Worm (Caenorhabditis elegans) whole organism, L1 larva: ENCODE data around the gene rab-39.

Experiments used
- C16A3.4 ChIP-seq: fragments of 150-350 bp; optimal IDR thresholded peaks from 2 replicates; lab custom pipeline; 2014; ENCODE audit warnings: missing biosample characterization, missing genetic modification characterization
- F16B12.6 ChIP-seq: fragments of 150-350 bp; optimal IDR thresholded peaks from 2 replicates; lab custom pipeline; 2014; ENCODE audit warnings: missing biosample characterization, missing genetic modification characterization
- Y116A8C.19 ChIP-seq: sonication (generic microtip); optimal IDR thresholded peaks from 2 replicates; lab custom pipeline; 2016; ENCODE audit warnings: missing compliant biosample characterization, missing genetic modification characterization, borderline replicate concordance
- alr-1 ChIP-seq: fragments of 200-800 bp; sonication (Bioruptor generic); optimal IDR thresholded peaks from 2 replicates; lab custom pipeline; 2018; ENCODE audit warnings: borderline replicate concordance, mild to moderate bottlenecking, missing genetic modification characterization, missing compliant biosample characterization
- aly-2 ChIP-seq: fragments of 150-350 bp; optimal IDR thresholded peaks from 2 replicates; lab custom pipeline; 2014; ENCODE audit warnings: missing biosample characterization, missing genetic modification characterization
- ama-1 ChIP-seq: fragments of 150-350 bp; optimal IDR thresholded peaks from 2 replicates; lab custom pipeline; 2014
- ceh-8 ChIP-seq: fragments of 200-800 bp; sonication (Bioruptor generic); optimal IDR thresholded peaks from 2 replicates; lab custom pipeline; 2018; ENCODE audit warnings: mild to moderate bottlenecking, missing genetic modification characterization, moderate library complexity, missing compliant biosample characterization
- ceh-82 ChIP-seq, 3 experiments: fragments of 150-350 bp in 1 of 3; sonication (generic microtip) in 2 of 3; optimal IDR thresholded peaks; 2 replicates each; lab custom pipeline; 2014 to 2017; ENCODE audit warnings: missing biosample characterization in 3 of 3, missing genetic modification characterization in 3 of 3
- ceh-88 ChIP-seq: fragments of 200-800 bp; sonication (Bioruptor generic); IDR thresholded peaks from 2 replicates; pipeline ENCODE4 v1.3.6; 2022; ENCODE audit warnings: missing genetic modification characterization, missing compliant biosample characterization
- ceh-90 ChIP-seq: sonication (generic microtip); optimal IDR thresholded peaks from 2 replicates; lab custom pipeline; 2016; ENCODE audit warnings: missing genetic modification characterization, missing compliant biosample characterization
- ces-1 ChIP-seq: fragments of 150-350 bp; optimal IDR thresholded peaks from 2 replicates; lab custom pipeline; 2014; ENCODE audit warnings: missing biosample characterization, missing genetic modification reagents, missing genetic modification characterization
- dsc-1 ChIP-seq: sonication (generic microtip); optimal IDR thresholded peaks from 2 replicates; lab custom pipeline; 2016; ENCODE audit warnings: mild to moderate bottlenecking, missing genetic modification characterization, missing compliant biosample characterization
- efl-1 ChIP-seq, 4 experiments: fragments of 150-350 bp; optimal IDR thresholded peaks in 3 of 4; peaks in 1 of 4; 1 replicate in 1 of 4; 2 replicates in 3 of 4; lab custom pipeline; 2014; ENCODE audit warnings: missing biosample characterization in 2 of 4, missing genetic modification characterization in 2 of 4, missing genetic modification reagents in 2 of 4
- efl-3 ChIP-seq: fragments of 200-800 bp; sonication (Bioruptor generic); optimal IDR thresholded peaks from 2 replicates; lab custom pipeline; 2018; ENCODE audit warnings: mild to moderate bottlenecking, missing genetic modification characterization, missing compliant biosample characterization
- egl-27 ChIP-seq, 2 experiments: fragments of 150-350 bp in 1 of 2; sonication (generic microtip); optimal IDR thresholded peaks; 3 replicates each; lab custom pipeline; 2017 to 2018; ENCODE audit warnings: missing biosample characterization in 2 of 2, missing genetic modification characterization in 2 of 2, missing genetic modification reagents in 2 of 2
- fkh-10 ChIP-seq: sonication (generic microtip); optimal IDR thresholded peaks from 2 replicates; lab custom pipeline; 2017; ENCODE audit warnings: missing biosample characterization, missing genetic modification reagents, missing genetic modification characterization
- fkh-8 ChIP-seq: sonication (generic microtip); optimal IDR thresholded peaks from 2 replicates; lab custom pipeline; 2016; ENCODE audit warnings: mild to moderate bottlenecking, missing genetic modification characterization, missing compliant biosample characterization
- fos-1 ChIP-seq: fragments of 150-350 bp; optimal IDR thresholded peaks from 2 replicates; lab custom pipeline; 2014; ENCODE audit warnings: missing biosample characterization, missing genetic modification characterization
- grh-1 ChIP-seq: fragments of 200-800 bp; sonication (Bioruptor generic); IDR thresholded peaks from 2 replicates; pipeline ENCODE4 v1.3.6; 2022; ENCODE audit warnings: missing genetic modification reagents, missing genetic modification characterization, missing compliant biosample characterization
- irx-1 ChIP-seq: sonication (generic microtip); optimal IDR thresholded peaks from 2 replicates; lab custom pipeline; 2016; ENCODE audit warnings: missing genetic modification characterization, missing compliant biosample characterization
- jun-1 ChIP-seq: fragments of 150-350 bp; optimal IDR thresholded peaks from 2 replicates; lab custom pipeline; 2014; ENCODE audit warnings: missing biosample characterization, missing genetic modification reagents, missing genetic modification characterization
- lin-13 ChIP-seq: fragments of 150-350 bp; optimal IDR thresholded peaks from 2 replicates; lab custom pipeline; 2014; ENCODE audit warnings: missing biosample characterization, missing genetic modification reagents, missing genetic modification characterization
- lin-14 ChIP-seq: fragments of 200-800 bp; sonication (Bioruptor generic); optimal IDR thresholded peaks from 2 replicates; lab custom pipeline; 2018; ENCODE audit warnings: mild to moderate bottlenecking, missing genetic modification characterization, moderate library complexity, missing compliant biosample characterization
- lin-15B ChIP-seq: fragments of 150-350 bp; sonication (generic microtip); optimal IDR thresholded peaks from 3 replicates; lab custom pipeline; 2014; ENCODE audit warnings: missing biosample characterization, missing genetic modification characterization
- lin-39 ChIP-seq: fragments of 150-350 bp; optimal IDR thresholded peaks from 2 replicates; lab custom pipeline; 2014; ENCODE audit warnings: missing biosample characterization, missing genetic modification reagents, missing genetic modification characterization
- lsy-2 ChIP-seq, 2 experiments: fragments of 150-350 bp; optimal IDR thresholded peaks; 2 replicates each; lab custom pipeline; 2014; ENCODE audit warnings: missing biosample characterization in 2 of 2, missing genetic modification characterization in 2 of 2
- mab-9 ChIP-seq: fragments of 200-800 bp; sonication (Bioruptor generic); IDR thresholded peaks from 2 replicates; pipeline ENCODE4 v1.3.6; 2022; ENCODE audit warnings: missing genetic modification reagents, missing genetic modification characterization, missing compliant biosample characterization
- mef-2 ChIP-seq: fragments of 150-350 bp; optimal IDR thresholded peaks from 2 replicates; lab custom pipeline; 2014; ENCODE audit warnings: missing biosample characterization, missing genetic modification characterization
- mep-1 ChIP-seq: fragments of 150-350 bp; optimal IDR thresholded peaks from 2 replicates; lab custom pipeline; 2014; ENCODE audit warnings: missing biosample characterization, missing genetic modification characterization
- nhr-19 ChIP-seq: fragments of 200-800 bp; sonication (Bioruptor generic); conservative IDR thresholded peaks from 2 replicates; pipeline ENCODE4 v1.3.6; 2022; ENCODE audit warnings: missing genetic modification characterization, missing compliant biosample characterization
- nhr-20 ChIP-seq: sonication (generic microtip); optimal IDR thresholded peaks from 2 replicates; lab custom pipeline; 2016; ENCODE audit warnings: mild to moderate bottlenecking, missing genetic modification characterization, missing compliant biosample characterization
- nhr-237 ChIP-seq: fragments of 150-350 bp; optimal IDR thresholded peaks from 2 replicates; lab custom pipeline; 2014; ENCODE audit warnings: missing biosample characterization, missing genetic modification characterization
- nhr-28 ChIP-seq: fragments of 150-350 bp; optimal IDR thresholded peaks from 2 replicates; lab custom pipeline; 2014; ENCODE audit warnings: missing biosample characterization, missing genetic modification characterization
- nhr-76 ChIP-seq: sonication (generic microtip); optimal IDR thresholded peaks from 2 replicates; lab custom pipeline; 2017; ENCODE audit warnings: missing biosample characterization, missing genetic modification characterization
- nhr-84 ChIP-seq: sonication (generic microtip); optimal IDR thresholded peaks from 2 replicates; lab custom pipeline; 2017; ENCODE audit warnings: missing biosample characterization, missing genetic modification characterization
- nhr-90 ChIP-seq: sonication (generic microtip); optimal IDR thresholded peaks from 2 replicates; lab custom pipeline; 2016; ENCODE audit warnings: mild to moderate bottlenecking, missing genetic modification characterization, missing compliant biosample characterization; ENCODE audit not compliant: poor library complexity
- pag-3 ChIP-seq: sonication (generic microtip); optimal IDR thresholded peaks from 2 replicates; lab custom pipeline; 2017; ENCODE audit warnings: missing genetic modification characterization, mild to moderate bottlenecking, missing compliant biosample characterization, antibody characterized with exemption, borderline replicate concordance; ENCODE audit not compliant: insufficient read depth
- pqm-1 ChIP-seq: sonication (generic microtip); optimal IDR thresholded peaks from 3 replicates; lab custom pipeline; 2017; ENCODE audit warnings: missing biosample characterization, missing genetic modification characterization
- snpc-4 ChIP-seq: fragments of 150-350 bp; optimal IDR thresholded peaks from 2 replicates; lab custom pipeline; 2014; ENCODE audit warnings: missing biosample characterization, missing genetic modification characterization
- snu-23 ChIP-seq: sonication (generic microtip); optimal IDR thresholded peaks from 2 replicates; lab custom pipeline; 2016; ENCODE audit warnings: missing genetic modification characterization, missing compliant biosample characterization
- sox-4 ChIP-seq: sonication (generic microtip); optimal IDR thresholded peaks from 2 replicates; lab custom pipeline; 2016; ENCODE audit warnings: missing genetic modification characterization, missing compliant biosample characterization
- swsn-7 ChIP-seq: sonication (generic microtip); optimal IDR thresholded peaks from 2 replicates; lab custom pipeline; 2016; ENCODE audit warnings: missing genetic modification characterization, missing compliant biosample characterization
- tbx-2 ChIP-seq: sonication (generic microtip); optimal IDR thresholded peaks from 2 replicates; lab custom pipeline; 2016; ENCODE audit warnings: missing genetic modification characterization, missing compliant biosample characterization
- tlp-1 ChIP-seq: fragments of 150-350 bp; optimal IDR thresholded peaks from 2 replicates; lab custom pipeline; 2014; ENCODE audit warnings: missing biosample characterization, missing genetic modification characterization
- unc-30 ChIP-seq: sonication (generic microtip); optimal IDR thresholded peaks from 2 replicates; lab custom pipeline; 2017; ENCODE audit warnings: missing biosample characterization, missing genetic modification characterization
- unc-86 ChIP-seq: sonication (generic microtip); optimal IDR thresholded peaks from 2 replicates; lab custom pipeline; 2016; ENCODE audit warnings: missing genetic modification characterization, missing compliant biosample characterization
- unc-98 ChIP-seq: fragments of 200-800 bp; sonication (Bioruptor generic); IDR thresholded peaks from 2 replicates; pipeline ENCODE4 v1.3.6; 2022; ENCODE audit warnings: missing genetic modification characterization, missing compliant biosample characterization
- vab-15 ChIP-seq: sonication (generic microtip); optimal IDR thresholded peaks from 2 replicates; lab custom pipeline; 2017; ENCODE audit warnings: missing genotype, mild to moderate bottlenecking, missing genetic modification characterization, missing compliant biosample characterization
- xbp-1 ChIP-seq: sonication (generic microtip); optimal IDR thresholded peaks from 2 replicates; lab custom pipeline; 2016; ENCODE audit warnings: missing genetic modification characterization, missing compliant biosample characterization
- ztf-11 ChIP-seq, 2 experiments: sonication (generic microtip); optimal IDR thresholded peaks; 2 replicates each; lab custom pipeline; 2016 to 2017; ENCODE audit warnings: missing genetic modification characterization in 2 of 2, missing biosample characterization in 1 of 2, missing compliant biosample characterization in 1 of 2
- ztf-4 ChIP-seq: fragments of 150-350 bp; optimal IDR thresholded peaks from 2 replicates; lab custom pipeline; 2014; ENCODE audit warnings: missing biosample characterization, missing genetic modification characterization

The rab-39 gene

DNA sequence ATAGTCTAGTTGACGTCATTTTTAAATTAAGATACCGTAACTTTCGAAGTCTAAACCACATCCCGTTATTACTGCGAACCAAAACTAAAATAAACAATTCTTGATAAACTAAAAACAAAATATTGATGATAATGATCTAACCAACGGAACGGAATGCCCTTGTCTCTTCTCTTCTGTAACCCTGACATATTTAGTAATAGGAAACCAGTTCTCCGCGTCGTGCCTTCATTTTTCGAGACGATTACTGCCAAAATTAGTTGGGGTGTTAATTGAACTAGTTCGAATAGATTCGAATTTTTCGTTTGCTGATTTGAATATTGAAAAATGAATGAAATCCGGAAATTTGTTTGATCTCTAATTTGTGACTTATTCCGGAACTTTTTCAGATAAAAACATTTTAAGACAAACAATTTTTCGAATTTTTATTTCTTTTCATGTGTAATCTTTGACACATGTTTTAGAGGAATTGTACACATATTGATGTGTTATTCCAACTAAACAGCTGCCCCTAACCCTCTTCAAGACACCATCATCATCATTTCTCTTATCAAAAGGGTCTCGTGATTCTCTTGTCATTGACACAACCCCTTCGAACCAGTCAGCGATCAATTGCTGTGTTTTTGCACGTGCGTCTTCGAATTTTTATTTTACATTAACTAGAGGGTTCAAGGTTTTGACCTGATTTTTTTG lies 38.9 kb downstream of the rab-39 start (continued):
- TF ChIP-seq nhr-20 (tag; lab: Kevin White, UChicago) (peak; percentile 93), swsn-7 (tag; lab: Kevin White, UChicago) (peak; percentile 64), lin-14 (GFP tag; lab: Kevin White, UChicago) (peak; percentile 95), nhr-19 (peak; percentile 86), ztf-11 (tag; optimal IDR thresholded peaks at IDR 0.05; lab: Kevin White, UChicago) (no peak), pag-3 (tag; lab: Kevin White, UChicago) (no peak), jun-1 (tag; lab: Kevin White, UChicago) (peak; percentile 73), egl-27 (tag; optimal IDR thresholded peaks at IDR 0.05; lab: Kevin White, UChicago) (no peak), ceh-88 (peak; percentile 50; the same call in 1 of the 2 replicates), unc-30 (no peak), snu-23 (peak; percentile 86), dsc-1 (tag; lab: Kevin White, UChicago) (peak; percentile 45), efl-1 (optimal IDR thresholded peaks at IDR 0.05; lab: Kevin White, UChicago) (peak in 1 of 2 experiments; percentile 37), efl-1 (GFP tag; optimal IDR thresholded peaks at IDR 0.05 in 1 of 2; lab: Kevin White, UChicago) (peak in 1 of 2 experiments; percentile 63), fkh-8 (peak; percentile 33), ama-1 (lab: Kevin White, UChicago) (peak; percentile 63), snpc-4 (tag; lab: Kevin White, UChicago) (no peak), nhr-90 (tag; lab: Kevin White, UChicago) (peak; percentile 68), xbp-1 (tag; lab: Kevin White, UChicago) (peak; percentile 53), lin-39 (tag; lab: Kevin White, UChicago) (peak; percentile 87), lin-13 (peak; percentile 69), F16B12.6 (no peak), Y116A8C.19 (tag; lab: Kevin White, UChicago) (no peak), fos-1 (tag; lab: Kevin White, UChicago) (no peak), lin-15B (tag; lab: Kevin White, UChicago) (no peak), mep-1 (tag; lab: Kevin White, UChicago) (peak; percentile 81), ceh-82 (tag; optimal IDR thresholded peaks at IDR 0.05; lab: Kevin White, UChicago) (no peak), ces-1 (GFP tag; lab: Kevin White, UChicago) (no peak), tbx-2 (peak; percentile 75), alr-1 (tag; lab: Kevin White, UChicago) (no peak), irx-1 (peak; percentile 57), pqm-1 (tag; lab: Kevin White, UChicago) (no peak), fkh-10 (GFP tag; lab: Kevin White, UChicago) (no peak)

DNA sequence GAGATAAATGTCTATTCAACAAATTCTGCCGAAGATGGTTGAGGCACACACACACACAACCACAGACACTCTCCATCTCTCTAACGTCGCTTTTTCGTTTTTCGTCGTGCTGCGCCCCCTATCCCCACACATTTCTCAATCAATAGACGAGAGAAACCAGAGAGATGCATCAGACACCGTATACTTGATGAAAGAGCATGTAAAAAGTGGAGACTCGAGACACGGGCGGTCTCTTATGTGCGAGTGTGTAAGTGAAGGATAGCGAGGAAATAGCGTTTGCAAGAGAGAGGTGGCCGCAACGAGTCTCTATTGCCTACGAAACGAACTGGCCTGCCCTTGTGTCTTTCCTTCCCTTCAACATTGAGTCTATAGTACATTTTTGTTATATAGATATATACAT lies 39.9 kb downstream of the rab-39 start:
- TF ChIP-seq nhr-84 (tag; lab: Kevin White, UChicago) (no peak), mep-1 (tag; lab: Kevin White, UChicago) (peak; percentile 90), tlp-1 (no peak), vab-15 (tag; lab: Kevin White, UChicago) (no peak), aly-2 (peak; percentile 75), unc-86 (peak; percentile 88), nhr-90 (tag; lab: Kevin White, UChicago) (peak; percentile 84), efl-3 (GFP tag; lab: Kevin White, UChicago) (no peak), ceh-8 (GFP tag; lab: Kevin White, UChicago) (peak; percentile 56), ceh-88 (no peak; the same call in 1 of the 2 replicates), swsn-7 (tag; lab: Kevin White, UChicago) (peak; percentile 94), fkh-8 (peak; percentile 95), C16A3.4 (tag; lab: Kevin White, UChicago) (peak; percentile 89), nhr-28 (peak; percentile 8), sox-4 (tag; lab: Kevin White, UChicago) (peak; percentile 52), mab-9 (GFP tag; lab: Robert Waterston, UW) (peak; percentile 74; the same call in 1 of the 2 replicates), lsy-2 (tag; optimal IDR thresholded peaks at IDR 0.05; lab: Kevin White, UChicago) (peak; percentile 89 to 96), nhr-237 (tag; lab: Kevin White, UChicago) (peak; percentile 89), ceh-90 (tag; lab: Kevin White, UChicago) (no peak), jun-1 (tag; lab: Kevin White, UChicago) (peak; percentile 92), mef-2 (tag; lab: Kevin White, UChicago) (peak; percentile 57), nhr-76 (tag; lab: Kevin White, UChicago) (no peak), grh-1 (peak; percentile 70), ztf-4 (tag; lab: Kevin White, UChicago) (peak; percentile 92), unc-98 (GFP tag; lab: Robert Waterston, UW) (no peak), Y116A8C.19 (tag; lab: Kevin White, UChicago) (no peak)
